Worm (Caenorhabditis elegans) whole organism, L1 larva: ENCODE results near the gene slc-36.5.
A peak's percentile ranks its signal among the peaks of the same experiment; 100 is the strongest.

Experiments
- C16A3.4 ChIP-seq: fragments of 150-350 bp; optimal IDR thresholded peaks from 2 replicates; lab custom pipeline; 2014; ENCODE audit warnings: missing biosample characterization, missing genetic modification characterization
- Y116A8C.19 ChIP-seq: sonication (generic microtip); optimal IDR thresholded peaks from 2 replicates; lab custom pipeline; 2016; ENCODE audit warnings: missing compliant biosample characterization, missing genetic modification characterization, borderline replicate concordance
- aha-1 ChIP-seq: fragments of 150-350 bp; optimal IDR thresholded peaks from 2 replicates; lab custom pipeline; 2014; ENCODE audit warnings: missing biosample characterization, missing genetic modification characterization
- alr-1 ChIP-seq: fragments of 200-800 bp; sonication (Bioruptor generic); optimal IDR thresholded peaks from 2 replicates; lab custom pipeline; 2018; ENCODE audit warnings: borderline replicate concordance, mild to moderate bottlenecking, missing genetic modification characterization, missing compliant biosample characterization
- aly-2 ChIP-seq: fragments of 150-350 bp; optimal IDR thresholded peaks from 2 replicates; lab custom pipeline; 2014; ENCODE audit warnings: missing biosample characterization, missing genetic modification characterization
- blmp-1 ChIP-seq: fragments of 150-350 bp; optimal IDR thresholded peaks from 2 replicates; lab custom pipeline; 2014; ENCODE audit warnings: missing biosample characterization, missing genetic modification characterization
- ceh-8 ChIP-seq: fragments of 200-800 bp; sonication (Bioruptor generic); optimal IDR thresholded peaks from 2 replicates; lab custom pipeline; 2018; ENCODE audit warnings: mild to moderate bottlenecking, missing genetic modification characterization, moderate library complexity, missing compliant biosample characterization
- ceh-90 ChIP-seq: sonication (generic microtip); optimal IDR thresholded peaks from 2 replicates; lab custom pipeline; 2016; ENCODE audit warnings: missing genetic modification characterization, missing compliant biosample characterization
- dsc-1 ChIP-seq: sonication (generic microtip); optimal IDR thresholded peaks from 2 replicates; lab custom pipeline; 2016; ENCODE audit warnings: mild to moderate bottlenecking, missing genetic modification characterization, missing compliant biosample characterization
- efl-1 ChIP-seq, 4 experiments: fragments of 150-350 bp; optimal IDR thresholded peaks in 3 of 4; peaks in 1 of 4; 1 replicate in 1 of 4; 2 replicates in 3 of 4; lab custom pipeline; 2014; ENCODE audit warnings: missing biosample characterization in 2 of 4, missing genetic modification characterization in 2 of 4, missing genetic modification reagents in 2 of 4
- efl-3 ChIP-seq: fragments of 200-800 bp; sonication (Bioruptor generic); optimal IDR thresholded peaks from 2 replicates; lab custom pipeline; 2018; ENCODE audit warnings: mild to moderate bottlenecking, missing genetic modification characterization, missing compliant biosample characterization
- egl-27 ChIP-seq, 2 experiments: fragments of 150-350 bp in 1 of 2; sonication (generic microtip); optimal IDR thresholded peaks; 3 replicates each; lab custom pipeline; 2017 to 2018; ENCODE audit warnings: missing biosample characterization in 2 of 2, missing genetic modification characterization in 2 of 2, missing genetic modification reagents in 2 of 2
- elt-2 ChIP-seq: sonication (generic microtip); optimal IDR thresholded peaks from 2 replicates; lab custom pipeline; 2016; ENCODE audit warnings: missing genetic modification characterization, mild to moderate bottlenecking, inconsistent platforms, missing compliant biosample characterization, missing genetic modification reagents
- elt-3 ChIP-seq, 6 experiments: fragments of 150-350 bp in 1 of 6; sonication (generic microtip); optimal IDR thresholded peaks; 2 replicates each; lab custom pipeline; 2017 to 2018; ENCODE audit warnings: missing biosample characterization in 6 of 6, missing genetic modification characterization in 6 of 6, inconsistent platforms in 1 of 6
- ets-5 ChIP-seq: fragments of 200-800 bp; sonication (Bioruptor generic); IDR thresholded peaks from 2 replicates; pipeline ENCODE4 v1.3.6; 2022; ENCODE audit warnings: missing genetic modification characterization, missing compliant biosample characterization
- fkh-10 ChIP-seq: sonication (generic microtip); optimal IDR thresholded peaks from 2 replicates; lab custom pipeline; 2017; ENCODE audit warnings: missing biosample characterization, missing genetic modification reagents, missing genetic modification characterization
- fkh-4 ChIP-seq: sonication (generic microtip); optimal IDR thresholded peaks from 2 replicates; lab custom pipeline; 2016; ENCODE audit warnings: missing compliant biosample characterization, missing genetic modification characterization, borderline replicate concordance
- grh-1 ChIP-seq: fragments of 200-800 bp; sonication (Bioruptor generic); IDR thresholded peaks from 2 replicates; pipeline ENCODE4 v1.3.6; 2022; ENCODE audit warnings: missing genetic modification reagents, missing genetic modification characterization, missing compliant biosample characterization
- hlh-17 ChIP-seq: fragments of 200-800 bp; sonication (Bioruptor generic); optimal IDR thresholded peaks from 2 replicates; lab custom pipeline; 2018; ENCODE audit warnings: missing genetic modification characterization, mild to moderate bottlenecking, missing compliant biosample characterization, moderate library complexity, borderline replicate concordance
- hpl-2 ChIP-seq: fragments of 150-350 bp; optimal IDR thresholded peaks from 2 replicates; lab custom pipeline; 2014; ENCODE audit warnings: missing biosample characterization, missing genetic modification reagents, missing genetic modification characterization
- irx-1 ChIP-seq: sonication (generic microtip); optimal IDR thresholded peaks from 2 replicates; lab custom pipeline; 2016; ENCODE audit warnings: missing genetic modification characterization, missing compliant biosample characterization
- jun-1 ChIP-seq: fragments of 150-350 bp; optimal IDR thresholded peaks from 2 replicates; lab custom pipeline; 2014; ENCODE audit warnings: missing biosample characterization, missing genetic modification reagents, missing genetic modification characterization
- lin-14 ChIP-seq: fragments of 200-800 bp; sonication (Bioruptor generic); optimal IDR thresholded peaks from 2 replicates; lab custom pipeline; 2018; ENCODE audit warnings: mild to moderate bottlenecking, missing genetic modification characterization, moderate library complexity, missing compliant biosample characterization
- lin-15B ChIP-seq: fragments of 150-350 bp; sonication (generic microtip); optimal IDR thresholded peaks from 3 replicates; lab custom pipeline; 2014; ENCODE audit warnings: missing biosample characterization, missing genetic modification characterization
- lin-35 ChIP-seq, 2 experiments: fragments of 150-350 bp; optimal IDR thresholded peaks; 2 replicates each; lab custom pipeline; 2014; ENCODE audit warnings: missing biosample characterization in 2 of 2, missing genetic modification characterization in 2 of 2, missing genetic modification reagents in 2 of 2
- lir-3 ChIP-seq: sonication (generic microtip); optimal IDR thresholded peaks from 2 replicates; lab custom pipeline; 2016; ENCODE audit warnings: mild to moderate bottlenecking, missing genetic modification characterization, moderate library complexity, missing compliant biosample characterization; ENCODE audit not compliant: poor library complexity
- mab-9 ChIP-seq: fragments of 200-800 bp; sonication (Bioruptor generic); IDR thresholded peaks from 2 replicates; pipeline ENCODE4 v1.3.6; 2022; ENCODE audit warnings: missing genetic modification reagents, missing genetic modification characterization, missing compliant biosample characterization
- mdl-1 ChIP-seq, 2 experiments: fragments of 150-350 bp; optimal IDR thresholded peaks; 2 replicates each; lab custom pipeline; 2014 to 2017; ENCODE audit warnings: missing biosample characterization in 2 of 2, missing genetic modification characterization in 2 of 2, inconsistent platforms in 1 of 2
- mef-2 ChIP-seq: fragments of 150-350 bp; optimal IDR thresholded peaks from 2 replicates; lab custom pipeline; 2014; ENCODE audit warnings: missing biosample characterization, missing genetic modification characterization
- mep-1 ChIP-seq: fragments of 150-350 bp; optimal IDR thresholded peaks from 2 replicates; lab custom pipeline; 2014; ENCODE audit warnings: missing biosample characterization, missing genetic modification characterization
- nhr-11 ChIP-seq: fragments of 150-350 bp; optimal IDR thresholded peaks from 2 replicates; lab custom pipeline; 2014; ENCODE audit warnings: missing biosample characterization, missing genetic modification characterization
- nhr-12 ChIP-seq: sonication (generic microtip); optimal IDR thresholded peaks from 2 replicates; lab custom pipeline; 2017; ENCODE audit warnings: missing biosample characterization, missing genetic modification characterization
- nhr-19 ChIP-seq: fragments of 200-800 bp; sonication (Bioruptor generic); conservative IDR thresholded peaks from 2 replicates; pipeline ENCODE4 v1.3.6; 2022; ENCODE audit warnings: missing genetic modification characterization, missing compliant biosample characterization
- nhr-237 ChIP-seq: fragments of 150-350 bp; optimal IDR thresholded peaks from 2 replicates; lab custom pipeline; 2014; ENCODE audit warnings: missing biosample characterization, missing genetic modification characterization
- nhr-28 ChIP-seq: fragments of 150-350 bp; optimal IDR thresholded peaks from 2 replicates; lab custom pipeline; 2014; ENCODE audit warnings: missing biosample characterization, missing genetic modification characterization
- nhr-47 ChIP-seq: sonication (generic microtip); optimal IDR thresholded peaks from 2 replicates; lab custom pipeline; 2016; ENCODE audit warnings: mild to moderate bottlenecking, missing genetic modification characterization, moderate library complexity, missing compliant biosample characterization
- nhr-71 ChIP-seq: sonication (generic microtip); optimal IDR thresholded peaks from 2 replicates; lab custom pipeline; 2016; ENCODE audit warnings: mild to moderate bottlenecking, missing genetic modification characterization, moderate library complexity, missing compliant biosample characterization
- nhr-77 ChIP-seq: fragments of 150-350 bp; optimal IDR thresholded peaks from 2 replicates; lab custom pipeline; 2014; ENCODE audit warnings: missing biosample characterization, missing genetic modification characterization
- nhr-90 ChIP-seq: sonication (generic microtip); optimal IDR thresholded peaks from 2 replicates; lab custom pipeline; 2016; ENCODE audit warnings: mild to moderate bottlenecking, missing genetic modification characterization, missing compliant biosample characterization; ENCODE audit not compliant: poor library complexity
- pag-3 ChIP-seq: sonication (generic microtip); optimal IDR thresholded peaks from 2 replicates; lab custom pipeline; 2017; ENCODE audit warnings: missing genetic modification characterization, mild to moderate bottlenecking, missing compliant biosample characterization, antibody characterized with exemption, borderline replicate concordance; ENCODE audit not compliant: insufficient read depth
- pax-3 ChIP-seq: fragments of 200-800 bp; sonication (Bioruptor generic); optimal IDR thresholded peaks from 2 replicates; lab custom pipeline; 2018; ENCODE audit warnings: mild to moderate bottlenecking, missing genetic modification characterization, moderate library complexity, missing compliant biosample characterization
- pqm-1 ChIP-seq: sonication (generic microtip); optimal IDR thresholded peaks from 3 replicates; lab custom pipeline; 2017; ENCODE audit warnings: missing biosample characterization, missing genetic modification characterization
- skn-1 ChIP-seq: fragments of 150-350 bp; optimal IDR thresholded peaks from 2 replicates; lab custom pipeline; 2014; ENCODE audit warnings: missing biosample characterization, missing genetic modification characterization
- snu-23 ChIP-seq: sonication (generic microtip); optimal IDR thresholded peaks from 2 replicates; lab custom pipeline; 2016; ENCODE audit warnings: missing genetic modification characterization, missing compliant biosample characterization
- sox-4 ChIP-seq: sonication (generic microtip); optimal IDR thresholded peaks from 2 replicates; lab custom pipeline; 2016; ENCODE audit warnings: missing genetic modification characterization, missing compliant biosample characterization
- sptf-1 ChIP-seq: fragments of 150-350 bp; optimal IDR thresholded peaks from 2 replicates; lab custom pipeline; 2014; ENCODE audit warnings: missing biosample characterization, missing genetic modification characterization
- tbx-2 ChIP-seq: sonication (generic microtip); optimal IDR thresholded peaks from 2 replicates; lab custom pipeline; 2016; ENCODE audit warnings: missing genetic modification characterization, missing compliant biosample characterization
- unc-30 ChIP-seq: sonication (generic microtip); optimal IDR thresholded peaks from 2 replicates; lab custom pipeline; 2017; ENCODE audit warnings: missing biosample characterization, missing genetic modification characterization
- unc-86 ChIP-seq: sonication (generic microtip); optimal IDR thresholded peaks from 2 replicates; lab custom pipeline; 2016; ENCODE audit warnings: missing genetic modification characterization, missing compliant biosample characterization
- vab-15 ChIP-seq: sonication (generic microtip); optimal IDR thresholded peaks from 2 replicates; lab custom pipeline; 2017; ENCODE audit warnings: missing genotype, mild to moderate bottlenecking, missing genetic modification characterization, missing compliant biosample characterization
- xbp-1 ChIP-seq: sonication (generic microtip); optimal IDR thresholded peaks from 2 replicates; lab custom pipeline; 2016; ENCODE audit warnings: missing genetic modification characterization, missing compliant biosample characterization
- zag-1 ChIP-seq: fragments of 150-350 bp; optimal IDR thresholded peaks from 2 replicates; lab custom pipeline; 2014; ENCODE audit warnings: missing biosample characterization, missing genetic modification characterization
- zip-4 ChIP-seq: fragments of 200-800 bp; sonication (Bioruptor generic); optimal IDR thresholded peaks from 2 replicates; lab custom pipeline; 2018; ENCODE audit warnings: mild to moderate bottlenecking, missing genetic modification characterization, moderate library complexity, missing compliant biosample characterization

Gene slc-36.5

DNA sequence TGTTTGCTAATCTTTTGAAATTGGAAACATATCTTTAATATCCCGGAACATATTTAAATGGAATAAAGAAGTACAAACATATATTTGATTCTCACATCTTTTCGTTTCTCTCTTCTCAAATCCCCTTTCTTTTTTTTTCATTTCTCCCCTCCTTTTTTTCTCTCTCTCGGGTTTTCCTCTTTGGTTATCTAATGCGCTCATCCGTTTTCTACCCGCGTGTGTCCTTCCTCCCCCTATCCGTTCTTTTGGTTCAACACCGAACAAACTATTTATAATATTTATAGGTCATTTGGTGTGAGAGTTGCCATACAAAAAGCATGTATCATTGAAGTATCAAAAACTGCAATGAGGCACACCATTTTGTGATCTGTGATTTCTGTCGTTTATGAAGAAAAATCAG, 52.9 kb downstream of the slc-36.5 start:
- TF ChIP-seq nhr-28 (tag; lab: Kevin White, UChicago): no peak
- peak; percentile 69 for TF ChIP-seq fkh-10 (GFP tag; lab: Kevin White, UChicago)
- no peak for TF ChIP-seq lir-3 (tag; lab: Kevin White, UChicago)
- no peak for TF ChIP-seq nhr-12 (tag; lab: Kevin White, UChicago)
- peak; percentile 50 for TF ChIP-seq nhr-71 (tag; lab: Kevin White, UChicago)
- no peak for TF ChIP-seq egl-27 (tag; optimal IDR thresholded peaks at IDR 0.05; lab: Kevin White, UChicago)
- TF ChIP-seq sptf-1 (tag; lab: Kevin White, UChicago): no peak
- TF ChIP-seq mep-1 (tag; lab: Kevin White, UChicago): peak; percentile 36
- TF ChIP-seq mef-2 (tag; lab: Kevin White, UChicago): no peak
- no peak for TF ChIP-seq ets-5 (GFP tag; lab: Robert Waterston, UW)
- TF ChIP-seq unc-86: no peak
- no peak for TF ChIP-seq skn-1 (tag; lab: Kevin White, UChicago)
- no peak for TF ChIP-seq aha-1 (tag; lab: Kevin White, UChicago)
- no peak for TF ChIP-seq tbx-2 (tag; lab: Kevin White, UChicago)
- TF ChIP-seq pax-3 (tag; lab: Kevin White, UChicago): no peak
- TF ChIP-seq snu-23: peak; percentile 56
- no peak for TF ChIP-seq nhr-77 (tag; lab: Kevin White, UChicago)
- no peak for TF ChIP-seq elt-2 (tag; lab: Kevin White, UChicago)
- peak; percentile 6 for TF ChIP-seq nhr-47 (tag; lab: Kevin White, UChicago)
- no peak for TF ChIP-seq fkh-4 (tag; lab: Kevin White, UChicago)
- TF ChIP-seq pqm-1 (tag; lab: Kevin White, UChicago): no peak
- no peak for TF ChIP-seq efl-1 (optimal IDR thresholded peaks at IDR 0.05; lab: Kevin White, UChicago)
- TF ChIP-seq efl-1 (GFP tag; optimal IDR thresholded peaks at IDR 0.05 in 1 of 2; lab: Kevin White, UChicago): no peak
- no peak for TF ChIP-seq Y116A8C.19 (tag; lab: Kevin White, UChicago)
- TF ChIP-seq elt-3 (tag; optimal IDR thresholded peaks at IDR 0.05; lab: Kevin White, UChicago): peak in 2 of 6 experiments; percentile 6 to 24
- no peak for TF ChIP-seq efl-3 (GFP tag; lab: Kevin White, UChicago)
- no peak for TF ChIP-seq nhr-237 (tag; lab: Kevin White, UChicago)
- TF ChIP-seq mdl-1 (tag; optimal IDR thresholded peaks at IDR 0.05; lab: Kevin White, UChicago): peak in 1 of 2 experiments; percentile 29
- no peak for TF ChIP-seq grh-1
- no peak for TF ChIP-seq lin-15B (tag; lab: Kevin White, UChicago)
- no peak for TF ChIP-seq ceh-90 (tag; lab: Kevin White, UChicago)
- TF ChIP-seq zag-1 (tag; lab: Kevin White, UChicago): no peak
- TF ChIP-seq ceh-8 (GFP tag; lab: Kevin White, UChicago): no peak
- TF ChIP-seq unc-30 (tag; lab: Kevin White, UChicago): no peak
- peak; percentile 95 for TF ChIP-seq blmp-1
- no peak for TF ChIP-seq hlh-17 (GFP tag; lab: Kevin White, UChicago)
- TF ChIP-seq irx-1 (tag; lab: Kevin White, UChicago): no peak
- no peak for TF ChIP-seq C16A3.4 (tag; lab: Kevin White, UChicago)
- no peak for TF ChIP-seq nhr-90 (tag; lab: Kevin White, UChicago)
- TF ChIP-seq pag-3 (tag; lab: Kevin White, UChicago): no peak
- no peak for TF ChIP-seq aly-2 (tag; lab: Kevin White, UChicago)
- no peak for TF ChIP-seq alr-1 (tag; lab: Kevin White, UChicago)
- TF ChIP-seq lin-35 (GFP tag; optimal IDR thresholded peaks at IDR 0.05; lab: Kevin White, UChicago): no peak
- no peak for TF ChIP-seq mab-9
- no peak for TF ChIP-seq vab-15 (tag; lab: Kevin White, UChicago)
- no peak for TF ChIP-seq hpl-2 (GFP tag; lab: Kevin White, UChicago)
- peak; percentile 91 for TF ChIP-seq lin-14
- TF ChIP-seq sox-4 (tag; lab: Kevin White, UChicago): no peak
- TF ChIP-seq nhr-19 (GFP tag; lab: Robert Waterston, UW): no peak
- no peak for TF ChIP-seq dsc-1 (tag; lab: Kevin White, UChicago)
- TF ChIP-seq nhr-11 (tag; lab: Kevin White, UChicago): no peak
- TF ChIP-seq xbp-1 (tag; lab: Kevin White, UChicago): no peak
- TF ChIP-seq zip-4 (GFP tag; lab: Kevin White, UChicago): no peak
- TF ChIP-seq jun-1 (tag; lab: Kevin White, UChicago): no peak
